Fruit fly (Drosophila melanogaster) whole organism, embryonic: Measurements from ENCODE around the gene GNBP1.
A peak's percentile ranks its signal among the peaks of the same experiment; 100 is the strongest.

ENCODE experiments used
- Bteb2 ChIP-seq: fragments of 200-800 bp; sonication (Bioruptor generic); optimal IDR thresholded peaks from 2 replicates; lab custom pipeline; 2016; ENCODE audit warnings: missing biosample characterization, missing genetic modification characterization
- CG10565 ChIP-seq: fragments of 200-800 bp; sonication (Bioruptor generic); optimal IDR thresholded peaks from 3 replicates; lab custom pipeline; 2016; ENCODE audit warnings: missing biosample characterization, mild to moderate bottlenecking, missing genetic modification characterization
- CG11398 ChIP-seq: fragments of 200-800 bp; sonication (Bioruptor generic); optimal IDR thresholded peaks from 2 replicates; lab custom pipeline; 2016; ENCODE audit warnings: missing biosample characterization, missing genetic modification characterization
- CG12391 ChIP-seq: fragments of 200-800 bp; sonication (Bioruptor generic); optimal IDR thresholded peaks from 3 replicates; lab custom pipeline; 2018; ENCODE audit warnings: missing biosample characterization, mild to moderate bottlenecking, missing genetic modification characterization, moderate library complexity
- CG13123 ChIP-seq: fragments of 200-800 bp; sonication (Bioruptor generic); optimal IDR thresholded peaks from 2 replicates; lab custom pipeline; 2016; ENCODE audit warnings: missing biosample characterization, missing genetic modification characterization
- CG14667 ChIP-seq: fragments of 200-800 bp; sonication (Bioruptor generic); IDR thresholded peaks from 2 replicates; pipeline ENCODE4 v1.3.6; 2022; ENCODE audit warnings: missing biosample characterization, missing genetic modification characterization
- CG15073 ChIP-seq: fragments of 200-800 bp; sonication (Bioruptor generic); optimal IDR thresholded peaks from 2 replicates; lab custom pipeline; 2016; ENCODE audit warnings: missing biosample characterization, missing genetic modification characterization
- CG15269 ChIP-seq: fragments of 200-800 bp; sonication (Bioruptor generic); optimal IDR thresholded peaks from 2 replicates; lab custom pipeline; 2018; ENCODE audit warnings: missing biosample characterization, mild to moderate bottlenecking, missing genetic modification characterization, moderate library complexity
- CG1603 ChIP-seq: fragments of 200-800 bp; sonication (Bioruptor generic); optimal IDR thresholded peaks from 2 replicates; lab custom pipeline; 2019; ENCODE audit warnings: missing biosample characterization, mild to moderate bottlenecking, missing genetic modification characterization, moderate library complexity
- CG16779 ChIP-seq: fragments of 200-800 bp; sonication (Bioruptor generic); IDR thresholded peaks from 2 replicates; pipeline ENCODE4 v1.3.6; 2022; ENCODE audit warnings: missing biosample characterization, missing genetic modification characterization
- CG18599 ChIP-seq: fragments of 200-800 bp; sonication (Bioruptor generic); optimal IDR thresholded peaks from 3 replicates; lab custom pipeline; 2017; ENCODE audit warnings: missing biosample characterization, missing genetic modification characterization, mild to moderate bottlenecking, moderate library complexity, missing genetic modification reagents
- CG18764 ChIP-seq: fragments of 200-800 bp; sonication (Bioruptor generic); optimal IDR thresholded peaks from 3 replicates; lab custom pipeline; 2016; ENCODE audit warnings: missing biosample characterization, missing genetic modification characterization
- CG2116 ChIP-seq: fragments of 200-800 bp; sonication (Bioruptor generic); optimal IDR thresholded peaks from 3 replicates; lab custom pipeline; 2018; ENCODE audit warnings: missing biosample characterization, mild to moderate bottlenecking, missing genetic modification characterization
- CG2202 ChIP-seq: fragments of 200-800 bp; sonication (Bioruptor generic); optimal IDR thresholded peaks from 2 replicates; lab custom pipeline; 2018; ENCODE audit warnings: missing biosample characterization, mild to moderate bottlenecking, missing genetic modification characterization
- CG2712 ChIP-seq: fragments of 200-800 bp; optimal IDR thresholded peaks from 3 replicates; lab custom pipeline; 2019; ENCODE audit warnings: missing biosample characterization, mild to moderate bottlenecking, missing genetic modification characterization, moderate library complexity
- CG3838 ChIP-seq: fragments of 200-800 bp; sonication (Bioruptor generic); optimal IDR thresholded peaks from 3 replicates; lab custom pipeline; 2016; ENCODE audit warnings: missing biosample characterization, missing genetic modification characterization
- CG6175 ChIP-seq: fragments of 200-800 bp; sonication (Bioruptor generic); IDR thresholded peaks from 3 replicates; pipeline ENCODE4 v1.3.6; 2022; ENCODE audit warnings: missing biosample characterization, missing genetic modification characterization
- CG6272 ChIP-seq: fragments of 200-800 bp; sonication (Bioruptor generic); IDR thresholded peaks from 2 replicates; pipeline ENCODE4 v1.3.6; 2022; ENCODE audit warnings: missing biosample characterization, missing genetic modification characterization
- CG6854 ChIP-seq: fragments of 200-800 bp; sonication (Bioruptor generic); optimal IDR thresholded peaks from 3 replicates; lab custom pipeline; 2017; ENCODE audit warnings: missing biosample characterization, mild to moderate bottlenecking, missing genetic modification characterization
- CG7357 ChIP-seq: fragments of 200-800 bp; sonication (Bioruptor generic); IDR thresholded peaks from 3 replicates; pipeline ENCODE4 v1.3.6; 2022; ENCODE audit warnings: missing biosample characterization, missing genetic modification characterization
- CG7987 ChIP-seq: fragments of 200-800 bp; sonication (Bioruptor generic); optimal IDR thresholded peaks from 2 replicates; lab custom pipeline; 2018; ENCODE audit warnings: missing biosample characterization, mild to moderate bottlenecking, missing genetic modification characterization, moderate library complexity
- CG8281 ChIP-seq: fragments of 200-800 bp; sonication (Bioruptor generic); optimal IDR thresholded peaks from 2 replicates; lab custom pipeline; 2018; ENCODE audit warnings: missing biosample characterization, mild to moderate bottlenecking, missing genetic modification characterization, moderate library complexity
- CG9437 ChIP-seq: fragments of 200-800 bp; sonication (Bioruptor generic); optimal IDR thresholded peaks from 2 replicates; lab custom pipeline; 2018; ENCODE audit warnings: missing biosample characterization, mild to moderate bottlenecking, missing genetic modification characterization
- Fer1 ChIP-seq: fragments of 200-800 bp; sonication (Bioruptor generic); optimal IDR thresholded peaks from 2 replicates; lab custom pipeline; 2017; ENCODE audit warnings: missing biosample characterization, mild to moderate bottlenecking, missing genetic modification characterization
- Hey ChIP-seq: fragments of 200-800 bp; sonication (Bioruptor generic); optimal IDR thresholded peaks from 3 replicates; lab custom pipeline; 2018; ENCODE audit warnings: missing biosample characterization, mild to moderate bottlenecking, missing genetic modification characterization
- Hr3 ChIP-seq: fragments of 200-800 bp; sonication (Bioruptor generic); optimal IDR thresholded peaks from 3 replicates; lab custom pipeline; 2016; ENCODE audit warnings: missing biosample characterization, missing genetic modification characterization
- Hr39 ChIP-seq: fragments of >200 bp; optimal IDR thresholded peaks from 2 replicates; lab custom pipeline; 2017
- Lhr ChIP-seq: fragments of 200-800 bp; sonication (Bioruptor generic); optimal IDR thresholded peaks from 3 replicates; lab custom pipeline; 2017; ENCODE audit warnings: mild to moderate bottlenecking, missing biosample characterization, missing genetic modification reagents, missing genetic modification characterization
- Med ChIP-seq: fragments of 200-800 bp; sonication (Bioruptor generic); peaks from one replicate; lab custom pipeline; 2016; ENCODE audit warnings: missing biosample characterization, missing genetic modification characterization, mild to moderate bottlenecking, inconsistent platforms, moderate library complexity
- Rfx ChIP-seq: fragments of 200-800 bp; sonication (Bioruptor generic); IDR thresholded peaks from 2 replicates; pipeline ENCODE4 v1.3.6; 2022; ENCODE audit warnings: missing biosample characterization, missing genetic modification characterization
- Sin3A ChIP-seq: fragments of >200 bp; optimal IDR thresholded peaks from 2 replicates; lab custom pipeline; 2018
- Taf1 ChIP-seq: fragments of 200-800 bp; sonication (Bioruptor generic); IDR thresholded peaks from 2 replicates; pipeline ENCODE4 v1.3.6; 2022; ENCODE audit warnings: missing biosample characterization, missing genetic modification characterization
- ato ChIP-seq: fragments of 200-800 bp; sonication (Bioruptor generic); IDR thresholded peaks from 2 replicates; pipeline ENCODE4 v1.3.6; 2022; ENCODE audit warnings: missing biosample characterization, missing genetic modification characterization; ENCODE audit not compliant: partially characterized antibody
- bsh ChIP-seq, 2 experiments: fragments of 200-800 bp; sonication (Bioruptor generic); optimal IDR thresholded peaks; 2 replicates each; lab custom pipeline; 2017 to 2018; ENCODE audit warnings: mild to moderate bottlenecking in 2 of 2, missing biosample characterization in 2 of 2, missing genetic modification characterization in 2 of 2, moderate library complexity in 1 of 2
- chif ChIP-seq, 2 experiments: fragments of 200-800 bp; sonication (Bioruptor generic); optimal IDR thresholded peaks; 3 replicates each; lab custom pipeline; 2016; ENCODE audit warnings: missing biosample characterization in 2 of 2, missing genetic modification characterization in 2 of 2
- dm ChIP-seq: fragments of 200-800 bp; sonication (Bioruptor generic); optimal IDR thresholded peaks from 3 replicates; lab custom pipeline; 2016; ENCODE audit warnings: missing biosample characterization, missing genetic modification characterization
- dpn ChIP-seq, 2 experiments: fragments of 200-800 bp; sonication (Bioruptor generic); optimal IDR thresholded peaks; 3 replicates each; lab custom pipeline; 2016; ENCODE audit warnings: missing biosample characterization in 2 of 2, missing genetic modification characterization in 2 of 2
- dysf ChIP-seq: fragments of 200-800 bp; sonication (Bioruptor generic); IDR thresholded peaks from 3 replicates; pipeline ENCODE4 v1.3.6; 2022; ENCODE audit warnings: missing biosample characterization, missing genetic modification characterization
- fd102C ChIP-seq: fragments of 200-800 bp; sonication (Bioruptor generic); optimal IDR thresholded peaks from 2 replicates; lab custom pipeline; 2018; ENCODE audit warnings: missing biosample characterization, mild to moderate bottlenecking, missing genetic modification characterization, moderate library complexity
- gsb ChIP-seq: fragments of 200-800 bp; sonication (Bioruptor generic); IDR thresholded peaks from 2 replicates; pipeline ENCODE4 v1.3.6; 2022; ENCODE audit warnings: missing biosample characterization, missing genetic modification characterization
- gsb-n ChIP-seq: fragments of 200-800 bp; sonication (Bioruptor generic); optimal IDR thresholded peaks from 3 replicates; lab custom pipeline; 2018; ENCODE audit warnings: missing biosample characterization, mild to moderate bottlenecking, missing genetic modification characterization
- lbe ChIP-seq: fragments of 200-800 bp; sonication (Bioruptor generic); optimal IDR thresholded peaks from 2 replicates; lab custom pipeline; 2016; ENCODE audit warnings: missing biosample characterization, mild to moderate bottlenecking, missing genetic modification characterization
- maf-S ChIP-seq: fragments of 200-800 bp; sonication (Bioruptor generic); optimal IDR thresholded peaks from 2 replicates; lab custom pipeline; 2016; ENCODE audit warnings: missing biosample characterization, missing genetic modification characterization
- mld ChIP-seq: fragments of 200-800 bp; sonication (Bioruptor generic); IDR thresholded peaks from 3 replicates; pipeline ENCODE4 v1.3.6; 2022; ENCODE audit warnings: missing biosample characterization, missing genetic modification characterization; ENCODE audit not compliant: partially characterized antibody
- pum ChIP-seq: fragments of 200-800 bp; sonication (Bioruptor generic); optimal IDR thresholded peaks from 2 replicates; lab custom pipeline; 2016; ENCODE audit warnings: missing biosample characterization, missing genetic modification characterization
- rib ChIP-seq: fragments of 200-800 bp; sonication (Bioruptor generic); IDR thresholded peaks from 2 replicates; pipeline ENCODE4 v1.3.6; 2022; ENCODE audit warnings: missing biosample characterization, missing genetic modification characterization
- sens-2 ChIP-seq: fragments of 200-800 bp; sonication (Bioruptor generic); IDR thresholded peaks from 2 replicates; pipeline ENCODE4 v1.3.6; 2022; ENCODE audit warnings: missing biosample characterization, missing genetic modification characterization
- slbo ChIP-seq: fragments of 200-800 bp; sonication (Bioruptor generic); IDR thresholded peaks from 2 replicates; pipeline ENCODE4 v1.3.6; 2022; ENCODE audit warnings: missing biosample characterization, missing genetic modification characterization
- tll ChIP-seq, 2 experiments: fragments of 200-800 bp in 1 of 2; fragments of >200 bp in 1 of 2; sonication (Bioruptor generic) in 1 of 2; optimal IDR thresholded peaks; 2 replicates each; lab custom pipeline; 2017 to 2019; ENCODE audit warnings: missing biosample characterization in 2 of 2, missing genetic modification characterization in 2 of 2, mild to moderate bottlenecking in 1 of 2, moderate library complexity in 1 of 2
- tna ChIP-seq: fragments of 200-800 bp; sonication (Bioruptor generic); IDR thresholded peaks from 2 replicates; pipeline ENCODE4 v1.3.6; 2022; ENCODE audit warnings: missing biosample characterization, missing genetic modification characterization; ENCODE audit not compliant: partially characterized antibody

Gene GNBP1

DNA sequence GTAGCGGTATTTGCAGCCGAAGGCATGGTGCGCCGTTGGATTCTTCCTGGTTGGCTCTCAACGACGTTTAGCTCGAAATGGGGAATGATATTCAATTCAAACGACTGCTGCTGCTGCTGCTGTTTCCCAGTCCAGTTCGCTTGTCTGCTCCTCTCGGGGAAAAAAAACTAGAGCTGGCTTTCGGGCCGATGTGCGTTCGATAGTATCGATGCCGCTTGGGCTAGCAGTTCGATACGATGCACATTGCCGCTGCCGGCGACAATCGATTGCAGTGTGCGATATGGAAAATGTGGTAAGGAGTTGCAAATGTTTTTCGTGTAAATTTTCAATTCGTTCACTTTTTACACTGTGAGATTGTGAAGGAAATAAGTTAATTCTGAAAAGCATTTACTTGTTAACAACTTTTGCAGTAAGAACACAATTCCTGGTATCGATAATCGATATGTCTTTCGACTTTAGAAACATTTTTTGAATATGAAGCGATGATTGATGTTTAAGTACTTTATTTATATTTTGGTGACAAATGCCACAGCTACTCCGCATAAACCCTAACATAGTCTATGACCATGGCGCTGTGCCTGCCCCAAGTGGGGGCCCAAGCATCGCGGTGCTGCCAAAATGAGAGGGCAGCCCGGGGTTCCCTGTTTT is 2.5 kb upstream of the GNBP1 start, which contains the start of gene Capr (continued):
- TF ChIP-seq gsb (GFP tag; lab: Robert Waterston, UW) (no peak), CG3838 (no peak), Taf1 (no peak), ato (GFP tag; lab: Robert Waterston, UW) (peak; percentile 100), dm (GFP tag; lab: Kevin White, UChicago) (peak; percentile 79), CG7987 (GFP tag; lab: Kevin White, UChicago) (no peak), Hr3 (no peak), pum (GFP tag; lab: Kevin White, UChicago) (peak; percentile 10), CG7357 (GFP tag; lab: Robert Waterston, UW) (no peak), chif (GFP tag; optimal IDR thresholded peaks at IDR 0.05; lab: Kevin White, UChicago) (peak in 1 of 2 experiments; percentile 18), bsh (GFP tag; optimal IDR thresholded peaks at IDR 0.05; lab: Kevin White, UChicago) (peak in 1 of 2 experiments; percentile 15), CG18599 (no peak), lbe (GFP tag; lab: Kevin White, UChicago) (peak; percentile 54), fd102C (GFP tag; lab: Kevin White, UChicago) (no peak), CG2116 (GFP tag; lab: Kevin White, UChicago) (peak; percentile 93), CG15269 (no peak), rib (GFP tag; lab: Robert Waterston, UW) (peak; percentile 64; the same call in 1 of the 2 replicates), CG18764 (GFP tag; lab: Kevin White, UChicago) (no peak), Fer1 (GFP tag; lab: Kevin White, UChicago) (peak; percentile 5), CG6175 (no peak), CG2202 (peak; percentile 3), gsb-n (tag; lab: Kevin White, UChicago) (no peak), tll (GFP tag; optimal IDR thresholded peaks at IDR 0.05; lab: Kevin White, UChicago) (peak in 1 of 2 experiments; percentile 22), CG16779 (GFP tag; lab: Robert Waterston, UW) (peak; percentile 45; the same call in 1 of the 2 replicates), CG15073 (GFP tag; lab: Kevin White, UChicago) (no peak), dpn (GFP tag; optimal IDR thresholded peaks at IDR 0.05; lab: Kevin White, UChicago) (peak in 1 of 2 experiments; percentile 23), CG2712 (tag; lab: Kevin White, UChicago) (peak; percentile 54), CG1603 (peak; percentile 83), CG13123 (GFP tag; lab: Kevin White, UChicago) (no peak), Bteb2 (GFP tag; lab: Kevin White, UChicago) (peak; percentile 24), Rfx (GFP tag; lab: Robert Waterston, UW) (peak; percentile 71), CG8281 (tag; lab: Kevin White, UChicago) (no peak), Lhr (GFP tag; lab: Kevin White, UChicago) (peak; percentile 37), CG12391 (tag; lab: Kevin White, UChicago) (peak; percentile 37), Hey (tag; lab: Kevin White, UChicago) (no peak), CG9437 (no peak), sens-2 (GFP tag; lab: Robert Waterston, UW) (no peak), dysf (no peak), CG10565 (GFP tag; lab: Kevin White, UChicago) (no peak), Hr39 (no peak), Sin3A (peak; percentile 89), CG14667 (GFP tag; lab: Robert Waterston, UW) (no peak), Med (GFP tag; lab: Kevin White, UChicago) (peak; percentile 91), tna (GFP tag; lab: Robert Waterston, UW) (peak; percentile 100), CG6854 (GFP tag; lab: Kevin White, UChicago) (no peak), CG11398 (GFP tag; lab: Kevin White, UChicago) (peak; percentile 6), maf-S (no peak), mld (GFP tag; lab: Robert Waterston, UW) (peak; percentile 100), CG6272 (GFP tag; lab: Robert Waterston, UW) (peak; percentile 83), slbo (GFP tag; lab: Robert Waterston, UW) (peak; percentile 57)
